Worm (Caenorhabditis elegans) whole organism, mixed stage, embryonic: ENCODE results near the gene C52E2.5.
A peak's percentile ranks its signal among the peaks of the same experiment; 100 is the strongest.
"Not testable (repeated sequence)": the region's sequence is repeated elsewhere in the genome, so short reads cannot be mapped to it uniquely, and the experiment has no call there.

Experiments used
- M03D4.4 ChIP-seq: sonication (generic microtip); optimal IDR thresholded peaks from 2 replicates; lab custom pipeline; 2017; ENCODE audit warnings: mild to moderate bottlenecking, missing genetic modification characterization, missing compliant biosample characterization
- bed-3 ChIP-seq: fragments of 200-800 bp; sonication (Bioruptor generic); optimal IDR thresholded peaks from 3 replicates; lab custom pipeline; 2018; ENCODE audit warnings: mild to moderate bottlenecking, missing genetic modification characterization, moderate library complexity, missing compliant biosample characterization
- blmp-1 ChIP-seq: fragments of 150-350 bp; optimal IDR thresholded peaks from 2 replicates; lab custom pipeline; 2014; ENCODE audit warnings: missing biosample characterization, missing genetic modification characterization
- ceh-39 ChIP-seq: fragments of 150-350 bp; optimal IDR thresholded peaks from 2 replicates; lab custom pipeline; 2014; ENCODE audit warnings: missing biosample characterization, missing genetic modification characterization
- ceh-43 ChIP-seq: fragments of 200-800 bp; sonication (Bioruptor generic); optimal IDR thresholded peaks from 2 replicates; lab custom pipeline; 2018; ENCODE audit warnings: mild to moderate bottlenecking, missing genetic modification characterization, moderate library complexity, missing compliant biosample characterization
- ceh-83 ChIP-seq: fragments of 200-800 bp; sonication (Bioruptor generic); optimal IDR thresholded peaks from 2 replicates; lab custom pipeline; 2018; ENCODE audit warnings: mild to moderate bottlenecking, missing genetic modification characterization, missing compliant biosample characterization
- ces-1 ChIP-seq: fragments of 150-350 bp; optimal IDR thresholded peaks from 2 replicates; lab custom pipeline; 2014; ENCODE audit warnings: missing biosample characterization, missing genetic modification reagents, missing genetic modification characterization
- cnd-1 ChIP-seq: fragments of 200-800 bp; sonication (Bioruptor generic); optimal IDR thresholded peaks from 2 replicates; lab custom pipeline; 2018; ENCODE audit warnings: mild to moderate bottlenecking, missing genetic modification characterization, missing compliant biosample characterization
- drap-1 ChIP-seq: fragments of 200-800 bp; sonication (Bioruptor generic); optimal IDR thresholded peaks from 3 replicates; lab custom pipeline; 2018; ENCODE audit warnings: mild to moderate bottlenecking, missing genetic modification characterization, missing compliant biosample characterization
- elt-1 ChIP-seq: sonication (generic microtip); optimal IDR thresholded peaks from 2 replicates; lab custom pipeline; 2017; ENCODE audit warnings: missing genetic modification characterization, mild to moderate bottlenecking, missing compliant biosample characterization, antibody characterized with exemption, moderate library complexity, borderline replicate concordance; ENCODE audit not compliant: insufficient read depth
- elt-3 ChIP-seq: fragments of 150-350 bp; optimal IDR thresholded peaks from 2 replicates; lab custom pipeline; 2014; ENCODE audit warnings: missing biosample characterization, missing genetic modification characterization
- flh-1 ChIP-seq: fragments of 200-800 bp; sonication (Bioruptor generic); optimal IDR thresholded peaks from 2 replicates; lab custom pipeline; 2018; ENCODE audit warnings: mild to moderate bottlenecking, missing genetic modification characterization, moderate library complexity, missing compliant biosample characterization
- ham-2 ChIP-seq: fragments of 200-800 bp; sonication (Bioruptor generic); optimal IDR thresholded peaks from 2 replicates; lab custom pipeline; 2018; ENCODE audit warnings: mild to moderate bottlenecking, missing genetic modification characterization, missing compliant biosample characterization
- hlh-1 ChIP-seq: fragments of 150-350 bp; optimal IDR thresholded peaks from 2 replicates; lab custom pipeline; 2014; ENCODE audit warnings: missing biosample characterization, missing genetic modification reagents, missing genetic modification characterization
- lin-13 ChIP-seq: fragments of 150-350 bp; optimal IDR thresholded peaks from 2 replicates; lab custom pipeline; 2014; ENCODE audit warnings: missing biosample characterization, missing genetic modification characterization
- lin-32 ChIP-seq: fragments of 200-800 bp; sonication (Bioruptor generic); optimal IDR thresholded peaks from 2 replicates; lab custom pipeline; 2018; ENCODE audit warnings: mild to moderate bottlenecking, missing genetic modification characterization, missing compliant biosample characterization
- lsy-2 ChIP-seq: fragments of 150-350 bp; optimal IDR thresholded peaks from 2 replicates; lab custom pipeline; 2014; ENCODE audit warnings: missing biosample characterization, missing genetic modification characterization
- mep-1 ChIP-seq: fragments of 150-350 bp; optimal IDR thresholded peaks from 2 replicates; lab custom pipeline; 2017; ENCODE audit warnings: missing biosample characterization, missing genetic modification reagents, missing genetic modification characterization, inconsistent platforms
- nhr-12 ChIP-seq: fragments of 150-350 bp; optimal IDR thresholded peaks from 2 replicates; lab custom pipeline; 2014; ENCODE audit warnings: missing biosample characterization, missing genetic modification characterization
- nhr-2 ChIP-seq: fragments of 150-350 bp; optimal IDR thresholded peaks from 2 replicates; lab custom pipeline; 2014; ENCODE audit warnings: missing biosample characterization, missing genetic modification characterization
- nhr-28 ChIP-seq: fragments of 150-350 bp; optimal IDR thresholded peaks from 2 replicates; lab custom pipeline; 2014; ENCODE audit warnings: missing biosample characterization, missing genetic modification characterization
- nhr-76 ChIP-seq: sonication (generic microtip); optimal IDR thresholded peaks from 2 replicates; lab custom pipeline; 2017; ENCODE audit warnings: missing biosample characterization, missing genetic modification characterization
- sem-2 ChIP-seq: fragments of 200-800 bp; sonication (Bioruptor generic); optimal IDR thresholded peaks from 2 replicates; lab custom pipeline; 2018; ENCODE audit warnings: mild to moderate bottlenecking, missing genetic modification characterization, missing compliant biosample characterization
- snpc-4 ChIP-seq: fragments of 150-350 bp; optimal IDR thresholded peaks from 2 replicates; lab custom pipeline; 2014; ENCODE audit warnings: missing biosample characterization, missing genetic modification characterization
- sptf-1 ChIP-seq: sonication (generic microtip); optimal IDR thresholded peaks from 2 replicates; lab custom pipeline; 2017; ENCODE audit warnings: mild to moderate bottlenecking, missing genetic modification characterization, moderate library complexity, missing compliant biosample characterization
- tbx-8 ChIP-seq: fragments of 200-800 bp; sonication (Bioruptor generic); optimal IDR thresholded peaks from 2 replicates; lab custom pipeline; 2018; ENCODE audit warnings: mild to moderate bottlenecking, missing genetic modification characterization, moderate library complexity, missing compliant biosample characterization
- unc-39 ChIP-seq: fragments of 150-350 bp; optimal IDR thresholded peaks from 2 replicates; lab custom pipeline; 2014; ENCODE audit warnings: missing biosample characterization, missing genetic modification characterization
- unc-62 ChIP-seq: fragments of 150-350 bp; optimal IDR thresholded peaks from 2 replicates; lab custom pipeline; 2014; ENCODE audit warnings: missing biosample characterization, missing genetic modification reagents, missing genetic modification characterization
- zip-8 ChIP-seq: fragments of 150-350 bp; optimal IDR thresholded peaks from 2 replicates; lab custom pipeline; 2014; ENCODE audit warnings: missing biosample characterization, missing genetic modification characterization
- ztf-11 ChIP-seq: fragments of 150-350 bp; optimal IDR thresholded peaks from 2 replicates; lab custom pipeline; 2014; ENCODE audit warnings: missing biosample characterization, missing genetic modification characterization

The C52E2.5 gene

DNA sequence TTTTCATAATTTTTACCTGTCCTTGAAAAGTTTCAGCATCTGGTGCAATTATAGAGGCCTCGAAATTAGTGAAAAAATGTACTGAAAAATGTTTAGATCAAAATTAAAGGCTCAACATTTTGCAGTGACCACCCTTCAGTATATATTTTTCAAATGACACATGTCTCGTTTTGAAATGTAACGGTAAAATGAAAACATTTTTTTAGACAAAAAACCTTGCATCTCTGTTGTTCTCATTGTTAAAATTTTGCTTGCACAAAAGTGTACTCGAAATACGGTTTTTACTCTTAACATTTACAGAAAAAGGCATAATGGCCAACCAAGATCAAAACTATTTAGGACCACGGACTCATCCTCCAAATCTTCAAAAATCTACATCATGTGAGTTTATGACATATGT, 18.4 kb downstream of the C52E2.5 start, which contains the start of gene math-41:
Gene math-41 (plus strand): TSS at position 301 of the 400 bp plus-strand sequence.
- not testable (repeated sequence) for TF ChIP-seq nhr-2; ceh-39 (tag; lab: Kevin White, UChicago); zip-8 (tag; lab: Kevin White, UChicago)

DNA sequence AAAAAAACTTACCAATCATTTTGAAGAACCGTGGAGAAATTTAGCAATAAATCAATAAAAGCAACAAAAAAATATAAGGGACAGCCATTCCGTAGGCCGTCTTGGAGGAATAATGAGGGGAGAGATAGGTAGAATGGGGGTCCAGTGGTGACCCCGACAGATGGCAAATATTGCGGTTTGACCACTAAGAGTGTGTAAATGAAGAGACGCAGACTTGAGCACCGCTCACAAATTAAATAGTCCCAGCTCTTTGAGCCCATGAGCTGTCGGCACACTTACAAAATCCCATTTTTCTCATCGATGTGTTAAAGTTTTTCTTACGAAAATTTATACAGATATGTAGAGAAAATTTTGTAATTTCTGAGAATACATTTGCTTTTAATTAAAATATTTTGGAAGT, 22.0 kb downstream of the C52E2.5 start, which contains the start of gene fbxa-3:
Gene fbxa-3 (minus strand): TSS at position 101 of the 400 bp plus-strand sequence.
- TF ChIP-seq flh-1 (GFP tag; lab: Kevin White, UChicago) (no peak), ces-1 (GFP tag; lab: Kevin White, UChicago) (peak; percentile 27), cnd-1 (tag; lab: Kevin White, UChicago) (peak; percentile 66)

DNA sequence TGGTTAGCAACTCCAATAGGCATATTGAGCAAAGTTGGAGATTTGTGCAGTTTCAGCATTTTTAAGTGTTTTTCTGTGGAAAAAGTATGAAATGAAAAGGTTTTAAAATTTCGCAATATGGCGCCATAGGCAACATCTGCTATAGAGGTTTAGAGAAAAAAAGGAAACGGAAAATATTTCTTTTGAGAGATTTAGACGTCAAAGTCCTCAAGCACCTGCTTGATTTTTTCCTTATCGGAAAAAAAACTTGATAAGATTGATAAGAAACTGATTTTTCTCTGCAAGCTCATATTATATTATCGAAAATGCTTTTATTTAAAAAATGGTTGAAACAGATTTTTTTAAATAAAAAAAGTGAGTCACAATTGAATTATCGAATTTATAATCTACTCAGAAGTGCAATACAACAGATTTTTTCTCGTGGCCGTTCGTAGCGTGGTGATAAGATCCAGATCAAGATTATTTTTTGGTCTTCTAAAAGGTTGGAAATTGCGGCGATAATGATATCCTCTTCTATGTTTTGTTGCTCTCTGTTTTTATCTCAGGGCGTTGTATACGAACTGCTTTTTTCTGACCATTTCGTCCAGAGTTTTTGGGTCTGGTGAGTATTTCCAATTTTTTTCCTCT, 22.7 kb downstream of the C52E2.5 start, which contains the start of gene fbxc-19:
Gene fbxc-19 (plus strand): TSS at position 536 of the 627 bp plus-strand sequence.
- TF ChIP-seq nhr-76 (tag; lab: Kevin White, UChicago) = no peak
- TF ChIP-seq ham-2 = no peak
- no peak for TF ChIP-seq ztf-11
- TF ChIP-seq elt-3 (tag; lab: Kevin White, UChicago) = peak; percentile 63
- no peak for TF ChIP-seq tbx-8 (GFP tag; lab: Kevin White, UChicago)
- no peak for TF ChIP-seq nhr-28 (tag; lab: Kevin White, UChicago)
- TF ChIP-seq mep-1 (tag; lab: Kevin White, UChicago) = peak; percentile 12
- TF ChIP-seq nhr-2 = no peak
- TF ChIP-seq elt-1 (tag; lab: Kevin White, UChicago) = peak; percentile 92
- TF ChIP-seq flh-1 (GFP tag; lab: Kevin White, UChicago) = no peak
- TF ChIP-seq ces-1 (GFP tag; lab: Kevin White, UChicago) = no peak

DNA sequence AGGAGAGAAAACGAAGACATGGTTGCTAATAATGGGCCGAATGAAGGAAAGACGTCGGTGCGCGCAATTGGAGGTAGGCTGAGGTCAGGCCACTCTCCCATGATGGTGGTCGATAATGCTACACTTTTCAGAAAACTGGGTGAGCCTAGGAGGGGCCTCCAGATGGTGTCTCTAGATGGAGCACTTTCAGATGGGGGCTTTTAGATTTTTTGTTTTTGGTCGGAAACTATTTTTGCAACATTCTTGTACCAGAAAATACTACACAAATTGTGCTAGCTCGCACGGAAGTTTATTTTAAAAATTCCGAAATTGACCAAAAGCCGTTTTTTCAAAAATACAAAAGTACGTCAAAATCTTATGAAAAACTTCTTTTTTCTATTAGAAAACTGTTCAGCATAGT, 24.4 kb downstream of the C52E2.5 start, which contains the start of gene fbxb-10:
Gene fbxb-10 (minus strand): TSS at position 101 of the 400 bp plus-strand sequence.
- TF ChIP-seq sptf-1 (tag; lab: Kevin White, UChicago) (no peak), snpc-4 (tag; lab: Kevin White, UChicago) (no peak), sem-2 (GFP tag; lab: Kevin White, UChicago) (no peak), elt-1 (tag; lab: Kevin White, UChicago) (no peak), elt-3 (tag; lab: Kevin White, UChicago) (no peak), drap-1 (no peak), cnd-1 (tag; lab: Kevin White, UChicago) (no peak), ceh-39 (tag; lab: Kevin White, UChicago) (no peak), unc-62 (GFP tag; lab: Kevin White, UChicago) (no peak), ceh-43 (GFP tag; lab: Kevin White, UChicago) (no peak), nhr-28 (tag; lab: Kevin White, UChicago) (no peak), lin-32 (no peak), nhr-76 (tag; lab: Kevin White, UChicago) (no peak)

DNA sequence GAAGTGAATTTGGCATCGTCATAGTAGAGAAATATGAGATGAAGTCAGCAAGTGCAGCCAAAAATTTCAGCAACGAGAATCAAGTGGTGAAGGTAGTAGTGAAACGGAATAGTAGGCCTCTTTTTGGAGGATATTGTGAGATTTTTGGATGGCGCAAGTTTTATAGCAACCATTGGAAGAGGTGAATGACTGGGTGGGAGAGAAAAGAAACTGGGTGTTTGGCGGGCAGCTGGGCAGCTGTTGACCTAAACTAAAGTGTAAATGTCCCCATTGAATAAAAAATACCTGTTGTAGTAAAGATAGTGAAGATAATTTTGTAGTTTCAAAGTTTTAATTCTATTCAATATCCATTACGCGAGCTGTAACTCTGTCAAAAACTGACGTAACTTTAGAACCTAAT, 26.7 kb downstream of the C52E2.5 start:
- TF ChIP-seq lin-13 (tag; lab: Kevin White, UChicago) = no peak
- no peak for TF ChIP-seq drap-1
- no peak for TF ChIP-seq cnd-1 (tag; lab: Kevin White, UChicago)
- TF ChIP-seq M03D4.4 (tag; lab: Kevin White, UChicago) = no peak
- TF ChIP-seq blmp-1 (tag; lab: Kevin White, UChicago) = no peak
- peak; percentile 59 for TF ChIP-seq hlh-1
- no peak for TF ChIP-seq ceh-39 (tag; lab: Kevin White, UChicago)
- TF ChIP-seq snpc-4 (tag; lab: Kevin White, UChicago) = no peak
- TF ChIP-seq, all 35 proteins: peak for 1

DNA sequence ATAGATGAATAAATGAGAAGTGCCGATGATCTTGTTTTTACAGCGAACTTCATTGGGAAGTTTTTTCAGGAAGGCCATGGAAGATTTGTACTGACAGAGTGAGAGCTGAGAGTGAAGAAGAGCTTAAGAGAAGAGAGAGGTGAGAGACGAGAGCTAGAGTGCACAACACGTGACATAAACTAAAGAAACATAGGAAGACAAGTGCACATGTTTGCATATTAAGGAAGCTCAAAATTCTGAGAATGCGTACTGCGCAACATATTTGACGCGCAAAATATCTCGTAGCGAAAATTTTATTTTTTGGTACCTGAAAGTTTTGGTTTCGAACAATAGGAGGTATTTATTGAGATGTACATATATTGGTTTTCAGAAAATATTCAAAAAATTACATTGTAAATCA, 34.5 kb downstream of the C52E2.5 start, which contains the start of gene C08F1.8:
Gene C08F1.8 (minus strand): TSS at position 101 of the 400 bp plus-strand sequence.
- no peak for TF ChIP-seq zip-8 (tag; lab: Kevin White, UChicago)
- no peak for TF ChIP-seq lin-32
- no peak for TF ChIP-seq snpc-4 (tag; lab: Kevin White, UChicago)
- TF ChIP-seq mep-1 (tag; lab: Kevin White, UChicago) = no peak
- no peak for TF ChIP-seq cnd-1 (tag; lab: Kevin White, UChicago)
- no peak for TF ChIP-seq elt-3 (tag; lab: Kevin White, UChicago)
- TF ChIP-seq tbx-8 (GFP tag; lab: Kevin White, UChicago) = no peak
- TF ChIP-seq ztf-11 = no peak
- no peak for TF ChIP-seq sptf-1 (tag; lab: Kevin White, UChicago)
- TF ChIP-seq nhr-12 (tag; lab: Kevin White, UChicago) = no peak
- TF ChIP-seq ceh-43 (GFP tag; lab: Kevin White, UChicago) = no peak
- TF ChIP-seq elt-1 (tag; lab: Kevin White, UChicago) = no peak
- no peak for TF ChIP-seq lsy-2 (tag; lab: Kevin White, UChicago)
- no peak for TF ChIP-seq bed-3 (GFP tag; lab: Kevin White, UChicago)
- no peak for TF ChIP-seq unc-39
- TF ChIP-seq ceh-83 (GFP tag; lab: Kevin White, UChicago) = no peak
- no peak for TF ChIP-seq flh-1 (GFP tag; lab: Kevin White, UChicago)
